Fruit fly (Drosophila melanogaster) S2 (cell line): Measurements from ENCODE around the gene Oat.

Source experiments
- CG8478 ChIP-seq: fragments of >200 bp; optimal IDR thresholded peaks from 2 replicates; lab custom pipeline; 2018
- CTCF ChIP-seq, 2 experiments: fragments of >200 bp; optimal IDR thresholded peaks; 2 replicates each; lab custom pipeline; 2018

Gene Oat

DNA sequence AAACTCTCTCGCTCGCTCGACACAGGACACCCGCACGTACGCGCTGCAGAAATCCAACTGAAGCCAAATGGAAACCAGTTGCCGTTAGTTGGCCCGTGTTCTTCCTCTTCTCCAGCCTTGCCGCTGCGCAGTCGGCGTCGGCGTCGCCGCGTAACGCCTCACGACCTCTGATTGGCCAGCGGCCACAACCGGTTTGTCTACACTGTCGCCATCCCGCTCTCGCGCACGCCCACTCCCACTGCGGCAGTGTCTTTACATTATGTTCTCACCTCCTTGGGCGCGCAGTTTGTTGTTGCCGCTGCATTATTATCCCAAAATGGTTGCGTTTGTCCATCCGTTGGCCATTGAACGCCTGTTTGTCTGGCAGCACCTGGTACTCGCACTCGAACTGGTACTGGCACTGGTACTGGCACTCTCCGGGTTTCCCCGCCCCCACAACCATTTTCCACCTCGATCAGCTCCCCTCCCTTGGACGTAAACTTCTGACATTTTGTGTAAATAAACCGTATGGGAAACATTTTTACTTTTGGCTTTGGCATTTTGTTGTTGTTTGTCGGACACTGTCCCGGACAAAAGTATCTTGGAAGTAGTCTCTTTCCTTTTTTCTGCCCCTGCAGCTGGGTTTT lies 14.1 kb upstream of the Oat start, which contains the start of gene tey:
Gene tey (minus strand): TSS at position 500 of the 626 bp plus-strand sequence.
- TF ChIP-seq CTCF (optimal IDR thresholded peaks at IDR 0.05; lab: Kevin White, UChicago) (no peak), CG8478 (lab: Kevin White, UChicago) (no peak)

- no peak for TF ChIP-seq CG8478 (lab: Kevin White, UChicago)
- TF ChIP-seq CTCF (optimal IDR thresholded peaks at IDR 0.05; lab: Kevin White, UChicago): no peak
These were observed 13.2 kb upstream of the Oat start for dm6 chr3L:19662892-19663291.

DNA sequence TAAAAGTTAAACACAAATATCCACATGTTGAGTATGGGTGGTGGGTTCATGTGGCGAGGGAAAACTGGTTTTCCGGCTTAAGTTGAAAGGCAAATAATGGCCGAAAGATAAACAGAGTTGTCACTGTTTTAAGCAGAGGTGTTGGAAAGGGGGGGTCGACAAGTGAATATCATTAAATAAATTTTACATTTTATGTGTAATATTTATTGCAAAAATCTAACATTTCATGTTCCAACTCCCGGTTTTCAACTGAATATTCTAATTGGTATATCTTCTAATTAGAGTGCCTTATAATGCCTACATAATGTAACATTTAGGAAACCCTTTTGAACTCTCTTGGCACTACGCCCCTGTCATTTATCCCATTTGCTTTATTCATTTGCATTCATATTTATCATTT lies 6.3 kb upstream of the Oat start:
- TF ChIP-seq CG8478 (lab: Kevin White, UChicago) (no peak), CTCF (optimal IDR thresholded peaks at IDR 0.05; lab: Kevin White, UChicago) (no peak)

DNA sequence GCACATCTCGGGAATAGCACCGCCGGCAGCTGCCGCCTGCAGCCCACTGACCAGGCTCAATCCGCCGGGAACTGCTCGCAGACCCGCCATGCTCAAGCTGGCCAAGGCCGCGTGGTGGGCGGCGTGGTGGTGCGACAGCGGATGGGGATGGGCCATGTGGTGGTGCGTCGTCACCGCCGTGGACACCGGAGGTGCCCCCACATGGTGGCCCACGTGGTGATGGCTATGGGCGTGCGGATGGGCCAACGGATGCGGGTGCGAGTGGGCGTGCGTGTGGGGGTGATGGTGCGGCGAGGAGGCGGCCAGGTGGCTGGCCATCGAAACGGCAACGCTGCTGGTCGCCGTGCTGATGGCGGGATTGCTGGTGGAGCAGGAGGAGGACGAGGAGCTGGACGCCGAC lies 3.8 kb upstream of the Oat start:
- TF ChIP-seq CG8478 (lab: Kevin White, UChicago) (no peak), CTCF (optimal IDR thresholded peaks at IDR 0.05; lab: Kevin White, UChicago) (no peak)

DNA sequence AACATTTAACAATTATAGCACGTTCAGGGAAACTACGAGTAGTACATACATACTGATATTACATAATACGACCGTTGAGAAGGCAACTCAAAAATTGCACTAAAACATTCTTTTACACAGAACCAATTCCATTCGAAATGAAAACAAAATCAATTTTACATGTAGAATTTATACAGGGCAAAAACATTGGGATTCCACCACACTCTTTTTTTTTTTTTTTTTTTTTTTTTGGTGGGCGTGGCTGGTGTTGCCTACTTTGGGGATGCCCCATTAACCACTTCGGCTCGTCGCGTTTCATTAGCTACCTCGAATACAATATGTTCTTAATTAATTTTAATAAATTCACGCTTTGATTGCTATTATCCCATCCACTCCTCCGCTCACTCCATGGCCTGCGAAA lies 937 bp upstream of the Oat start:
- TF ChIP-seq CG8478 (lab: Kevin White, UChicago) (no peak), CTCF (optimal IDR thresholded peaks at IDR 0.05; lab: Kevin White, UChicago) (peak in 1 of 2 experiments; percentile 52)

dm6 chr3L:19650121-19650520 lies 470 bp upstream of the Oat start:
- TF ChIP-seq CTCF (optimal IDR thresholded peaks at IDR 0.05; lab: Kevin White, UChicago) (no peak), CG8478 (lab: Kevin White, UChicago) (no peak)

DNA sequence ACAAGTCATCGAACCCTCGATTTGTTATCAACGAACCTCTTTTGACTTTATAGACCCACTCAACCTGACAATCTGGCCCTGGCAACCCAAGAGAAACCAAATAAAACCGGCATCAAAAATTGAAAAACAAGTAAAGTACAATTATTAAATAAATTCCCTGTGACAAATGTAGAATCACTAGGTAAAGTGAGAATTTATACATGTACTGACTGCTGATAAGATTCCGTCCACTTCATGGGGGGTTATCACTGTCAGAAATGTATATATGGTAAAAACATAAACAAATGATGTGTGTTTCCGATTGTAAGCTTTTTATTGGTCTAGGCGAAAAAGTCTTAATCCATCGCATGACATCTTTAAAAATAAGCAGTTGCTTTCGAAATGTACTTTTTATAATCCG lies 1.0 kb downstream of the Oat start:
- TF ChIP-seq CTCF (optimal IDR thresholded peaks at IDR 0.05; lab: Kevin White, UChicago): no peak
- TF ChIP-seq CG8478 (lab: Kevin White, UChicago): no peak

DNA sequence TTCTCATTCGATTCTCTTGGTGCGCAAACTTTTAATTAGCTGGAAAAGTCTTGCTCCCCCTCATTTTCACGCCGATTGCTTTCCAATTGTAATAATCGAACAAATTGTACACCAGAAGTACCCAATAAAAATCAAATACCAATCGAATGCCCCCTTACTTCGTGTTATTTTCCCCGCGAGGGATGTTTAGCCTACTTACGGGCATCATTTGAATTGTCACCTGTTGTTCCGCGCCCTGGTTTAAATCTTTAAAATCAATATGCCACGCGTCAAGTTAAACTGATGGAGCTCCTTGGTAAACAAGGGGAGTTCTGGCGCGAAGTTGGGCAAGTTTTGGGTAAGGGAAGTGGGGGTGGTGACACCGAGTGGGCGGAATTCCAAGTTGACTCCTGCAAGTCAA lies 3.4 kb downstream of the Oat start:
- no peak for TF ChIP-seq CTCF (optimal IDR thresholded peaks at IDR 0.05; lab: Kevin White, UChicago)

- TF ChIP-seq CTCF (optimal IDR thresholded peaks at IDR 0.05; lab: Kevin White, UChicago): no peak
- TF ChIP-seq CG8478 (lab: Kevin White, UChicago): no peak
These were observed 7.1 kb downstream of the Oat start, which contains the start of gene Rnf146 for dm6 chr3L:19642448-19643020. Rnf146 (minus strand) TSS chr3L:19642816.

dm6 chr3L:19636821-19637460 lies 12.7 kb downstream of the Oat start:
- TF ChIP-seq CTCF (optimal IDR thresholded peaks at IDR 0.05; lab: Kevin White, UChicago) (no peak), CG8478 (lab: Kevin White, UChicago) (no peak)

dm6 chr3L:19635478-19635996 lies 14.1 kb downstream of the Oat start, which contains the start of gene wnd:
wnd (minus strand) TSS chr3L:19635783.
- TF ChIP-seq CG8478 (lab: Kevin White, UChicago) (no peak), CTCF (optimal IDR thresholded peaks at IDR 0.05; lab: Kevin White, UChicago) (no peak)

dm6 chr3L:19634788-19635448 lies 14.7 kb downstream of the Oat start:
- TF ChIP-seq CG8478 (lab: Kevin White, UChicago) (no peak), CTCF (optimal IDR thresholded peaks at IDR 0.05; lab: Kevin White, UChicago) (no peak)

DNA sequence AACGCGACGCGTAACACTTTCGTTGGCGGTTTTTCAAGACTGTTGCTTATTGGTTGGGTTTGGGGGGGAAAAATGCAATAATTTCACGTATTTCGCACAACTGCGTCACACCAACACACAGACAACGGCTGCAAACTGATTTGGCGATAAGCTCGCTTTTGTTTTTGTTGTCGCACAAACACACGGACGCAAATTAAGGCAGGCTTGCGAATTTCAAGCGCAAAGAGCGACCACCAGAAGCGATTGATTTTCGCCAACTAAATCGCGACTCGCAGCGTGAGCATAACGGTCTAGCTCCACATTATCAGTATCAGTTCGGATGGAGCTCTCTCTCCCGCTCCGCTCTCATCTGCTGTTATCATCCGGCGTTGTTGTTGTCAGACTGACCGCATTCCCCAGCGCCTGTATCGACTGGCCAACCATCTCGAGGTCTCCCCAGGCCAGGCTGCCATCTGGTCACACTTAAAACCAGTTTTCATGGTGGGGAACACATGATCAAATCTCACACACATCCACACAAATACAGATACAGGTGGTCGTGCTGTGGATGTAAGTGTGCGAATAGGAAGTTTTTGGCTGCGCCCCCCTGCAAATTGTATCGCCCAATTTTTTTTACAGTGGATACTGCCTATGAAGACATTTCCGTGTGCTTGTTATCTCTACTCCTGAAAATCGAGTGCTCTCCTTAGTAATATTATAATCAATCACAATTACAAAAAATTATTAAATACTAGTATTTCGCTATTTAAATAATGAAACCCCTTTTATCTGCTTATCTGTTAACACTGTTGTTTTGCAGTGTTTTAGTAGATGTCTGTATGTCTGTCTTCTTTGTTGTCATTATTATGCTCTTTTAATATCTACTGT lies 16.7 kb downstream of the Oat start:
- TF ChIP-seq CTCF (optimal IDR thresholded peaks at IDR 0.05; lab: Kevin White, UChicago) (no peak), CG8478 (lab: Kevin White, UChicago) (no peak)

DNA sequence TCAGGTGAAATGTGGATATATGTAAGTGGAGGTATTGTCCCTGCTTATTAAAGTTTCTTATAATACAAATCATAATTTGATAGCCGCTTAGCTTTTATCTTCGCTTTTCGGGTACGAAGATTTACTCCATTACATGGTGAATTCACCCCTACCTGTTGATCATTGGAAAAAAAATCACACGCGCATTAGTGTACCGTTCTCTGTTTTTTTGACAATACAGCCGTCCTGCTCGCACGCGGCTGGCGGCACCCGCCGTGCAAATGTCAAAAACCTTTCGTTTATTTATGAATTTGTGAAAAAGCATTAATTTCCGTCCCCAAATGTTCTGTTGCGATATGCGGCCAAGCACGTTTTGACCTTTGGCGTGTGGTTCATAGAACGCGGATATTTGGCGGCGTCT lies 17.8 kb downstream of the Oat start:
- no peak for TF ChIP-seq CG8478 (lab: Kevin White, UChicago)
- no peak for TF ChIP-seq CTCF (optimal IDR thresholded peaks at IDR 0.05; lab: Kevin White, UChicago)
